Worm (Caenorhabditis elegans): Measurements from ENCODE around the gene H04M03.11.

H04M03.11 gene

DNA sequence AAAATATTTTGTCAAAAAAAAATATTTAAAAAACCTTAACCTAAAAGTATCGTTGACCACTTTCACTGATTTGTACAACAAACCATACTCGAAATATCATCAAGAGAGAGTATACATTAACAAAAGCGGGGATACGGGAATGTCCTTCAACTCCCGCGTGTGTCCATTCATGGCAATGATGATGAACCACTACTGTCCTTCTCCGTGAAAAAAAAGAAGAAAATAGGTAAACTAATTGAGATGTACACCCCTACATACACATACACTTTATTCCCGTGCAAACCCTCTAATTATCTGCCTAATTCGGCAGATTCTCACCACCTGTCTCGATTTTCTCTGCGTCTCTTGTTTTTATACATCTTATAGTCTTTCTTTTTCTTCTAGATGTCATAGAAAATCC is 42.2 kb upstream of the H04M03.11 start:
- no peak for TF ChIP-seq ceh-82 (tag; optimal IDR thresholded peaks at IDR 0.05)
- no peak for TF ChIP-seq pha-4 (tag; optimal IDR thresholded peaks at IDR 0.05)
- TF ChIP-seq ceh-28 (tag; optimal IDR thresholded peaks at IDR 0.05), result no peak
- no peak for TF ChIP-seq nhr-43 (tag; optimal IDR thresholded peaks at IDR 0.05; ENCODE audit: poor library complexity, severe bottlenecking)
- no peak for TF ChIP-seq ztf-4 (tag; optimal IDR thresholded peaks at IDR 0.05)
- TF ChIP-seq egl-5 (tag; optimal IDR thresholded peaks at IDR 0.05), result peak; percentile 6
- TF ChIP-seq nhr-23 (tag; optimal IDR thresholded peaks at IDR 0.05), result peak; percentile 50
- no peak for TF ChIP-seq aly-2 (tag; optimal IDR thresholded peaks at IDR 0.05)
- TF ChIP-seq tbx-2 (tag; optimal IDR thresholded peaks at IDR 0.05), result no peak
- peak; percentile 9 for TF ChIP-seq hmg-11 (tag; optimal IDR thresholded peaks at IDR 0.05)
- TF ChIP-seq egl-27 (tag; optimal IDR thresholded peaks at IDR 0.05), result no peak
- TF ChIP-seq nhr-11 (tag; optimal IDR thresholded peaks at IDR 0.05), result no peak
- TF ChIP-seq nhr-67 (tag; optimal IDR thresholded peaks at IDR 0.05), result no peak
- TF ChIP-seq unc-39 (tag; optimal IDR thresholded peaks at IDR 0.05), result no peak
- TF ChIP-seq nhr-25 (tag; optimal IDR thresholded peaks at IDR 0.05), result peak; percentile 64
- no peak for TF ChIP-seq nfya-1 (tag; optimal IDR thresholded peaks at IDR 0.05; ENCODE audit: insufficient read depth)
- TF ChIP-seq fos-1 (tag; optimal IDR thresholded peaks at IDR 0.05), result no peak
- TF ChIP-seq skn-1 (tag; optimal IDR thresholded peaks at IDR 0.05), result no peak
- TF ChIP-seq R02D3.7 (tag; optimal IDR thresholded peaks at IDR 0.05), result no peak

DNA sequence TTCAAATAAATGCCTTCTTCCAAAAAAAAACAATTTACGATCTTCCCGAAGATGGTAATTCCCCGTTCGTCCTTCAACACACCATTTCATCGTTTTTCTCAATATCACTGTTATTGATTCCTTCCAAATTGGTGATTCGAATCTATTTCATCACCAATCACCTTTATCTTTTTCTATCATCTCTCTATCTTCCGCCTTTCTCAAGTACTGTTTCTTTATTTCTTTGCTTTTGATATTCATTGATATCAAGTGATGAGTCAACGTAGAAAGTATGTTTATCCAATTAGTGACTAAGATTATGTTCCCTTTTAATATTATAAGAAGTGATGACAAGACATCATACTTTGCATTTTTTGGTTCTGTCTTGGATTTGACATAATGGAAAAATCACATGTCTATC is 39.8 kb upstream of the H04M03.11 start:
- TF ChIP-seq ztf-4 (tag; optimal IDR thresholded peaks at IDR 0.05) (no peak), fos-1 (tag; optimal IDR thresholded peaks at IDR 0.05) (no peak), ama-1 (optimal IDR thresholded peaks at IDR 0.05) (no peak)

DNA sequence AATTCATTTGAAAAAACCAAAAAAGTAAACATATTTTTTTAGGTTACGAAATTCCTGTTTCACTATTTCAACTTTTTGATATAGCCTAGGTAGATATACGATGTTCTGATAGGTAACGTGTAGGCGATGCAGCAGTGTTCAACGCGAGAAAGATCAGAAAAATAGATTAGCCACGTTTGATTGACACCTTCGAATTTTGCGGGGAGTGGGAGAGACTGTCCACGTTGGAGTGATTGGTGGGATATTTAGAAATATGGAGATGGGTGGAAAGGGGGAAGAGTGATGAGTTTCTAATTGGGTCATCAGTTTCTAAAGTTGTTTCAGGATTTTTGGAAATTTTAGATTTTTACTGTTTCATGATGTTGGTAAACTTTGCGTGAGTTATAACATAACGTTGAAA is 38.7 kb upstream of the H04M03.11 start:
- TF ChIP-seq nhr-67 (tag; optimal IDR thresholded peaks at IDR 0.05) (no peak), unc-62 (GFP tag; optimal IDR thresholded peaks at IDR 0.05) (peak; percentile 5)

DNA sequence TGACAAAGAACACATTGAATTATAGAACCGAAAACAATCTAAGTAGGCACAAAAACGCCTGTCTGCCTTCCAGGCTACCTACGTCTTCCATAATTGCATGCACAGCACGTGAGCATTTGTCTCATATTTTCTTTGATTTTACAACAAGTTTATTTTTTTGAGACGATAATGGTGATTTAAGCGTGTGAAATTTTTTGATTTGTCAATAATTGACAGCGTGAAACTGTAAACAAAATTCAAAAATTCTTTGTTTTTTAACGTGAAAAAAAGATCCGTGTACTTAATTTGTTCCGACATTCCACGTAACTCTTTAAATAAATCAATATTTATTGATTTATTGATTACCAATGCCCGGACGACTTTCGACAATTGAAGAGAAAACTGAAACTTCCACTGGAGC is 32.6 kb upstream of the H04M03.11 start, which contains the start of gene dhhc-13:
Gene dhhc-13 (plus strand): TSS at position 301 of the 400 bp plus-strand sequence.
- TF ChIP-seq snpc-4 (tag; optimal IDR thresholded peaks at IDR 0.05), result no peak
- no peak for TF ChIP-seq nhr-28 (tag; optimal IDR thresholded peaks at IDR 0.05)
- no peak for TF ChIP-seq nhr-76 (tag; optimal IDR thresholded peaks at IDR 0.05)
- no peak for TF ChIP-seq ceh-28 (tag; optimal IDR thresholded peaks at IDR 0.05)
- TF ChIP-seq nhr-25 (tag; optimal IDR thresholded peaks at IDR 0.05), result no peak

DNA sequence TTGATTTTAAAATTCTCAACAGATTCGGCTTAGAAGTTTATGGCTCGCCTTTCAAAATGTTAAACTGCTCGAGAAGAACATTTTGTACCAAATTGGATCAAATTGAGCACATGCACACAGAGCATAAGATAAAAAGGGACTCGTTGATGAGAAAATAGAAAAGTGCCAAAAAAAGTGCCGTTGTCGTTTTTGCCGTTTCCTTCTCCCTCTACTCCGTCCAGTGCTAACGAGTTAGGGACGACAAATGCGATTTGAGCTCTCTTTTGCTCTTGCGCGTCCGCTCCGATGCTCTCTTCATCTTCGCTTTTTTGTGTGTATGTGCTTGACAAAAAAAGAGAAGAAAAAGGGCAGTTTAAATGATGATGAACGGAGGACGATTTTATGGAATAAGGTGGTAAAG is 30.8 kb upstream of the H04M03.11 start:
- TF ChIP-seq fkh-10 (GFP tag; optimal IDR thresholded peaks at IDR 0.05) (peak; percentile 88), fkh-2 (tag; optimal IDR thresholded peaks at IDR 0.05) (no peak)

DNA sequence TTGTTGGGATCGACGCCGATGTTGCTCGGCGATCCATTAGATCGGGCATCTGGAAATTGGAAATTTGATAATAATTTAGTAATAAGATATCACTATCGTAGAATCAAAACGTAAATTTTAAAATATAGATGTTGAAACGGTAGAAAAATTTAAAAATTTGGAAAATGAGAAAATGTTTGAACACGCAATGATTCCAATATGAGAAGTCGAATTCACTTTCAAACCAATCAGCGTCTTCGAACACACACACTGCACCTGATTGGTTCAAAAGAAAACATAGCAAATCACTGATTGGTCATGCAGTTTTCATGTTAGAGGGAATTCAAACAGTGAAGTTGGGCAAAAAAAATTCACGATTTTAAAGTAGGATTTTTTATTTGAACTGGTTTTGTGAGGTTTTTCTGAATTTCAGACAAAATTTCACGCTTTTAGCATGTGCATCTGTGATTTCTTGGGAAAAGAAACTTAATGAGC is 18.9 kb upstream of the H04M03.11 start, which contains the start of gene H04M03.12:
Gene H04M03.12 (minus strand): TSS at position 51 of the 474 bp plus-strand sequence.
- TF ChIP-seq zag-1 (tag; optimal IDR thresholded peaks at IDR 0.05) (no peak), nfya-1 (tag; optimal IDR thresholded peaks at IDR 0.05; ENCODE audit: insufficient read depth) (peak; percentile 67)

DNA sequence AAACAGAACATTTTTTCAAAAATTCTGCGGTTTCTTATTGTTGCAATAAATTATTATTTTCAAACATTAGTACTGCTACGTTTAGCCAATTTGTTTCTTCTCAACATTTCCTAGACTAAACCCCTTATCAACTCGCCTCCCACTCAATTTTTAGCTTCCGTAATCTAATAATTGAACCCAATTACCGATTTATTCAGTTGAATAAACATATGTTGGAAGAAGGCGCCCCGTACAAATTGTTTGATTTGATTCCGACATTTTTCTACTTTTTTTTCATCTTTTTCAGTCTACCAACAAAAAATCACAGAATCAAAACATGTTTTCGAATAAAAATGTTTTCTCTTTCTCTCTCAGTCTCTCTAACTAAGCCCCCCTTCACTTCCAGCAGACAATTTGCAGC is 18.3 kb upstream of the H04M03.11 start:
- no peak for TF ChIP-seq lsy-12 (tag; optimal IDR thresholded peaks at IDR 0.05)
- TF ChIP-seq aly-2 (tag; optimal IDR thresholded peaks at IDR 0.05), result no peak
- no peak for TF ChIP-seq lin-39 (tag; optimal IDR thresholded peaks at IDR 0.05)
- no peak for TF ChIP-seq nhr-77 (tag; optimal IDR thresholded peaks at IDR 0.05)
- TF ChIP-seq ceh-16 (tag; optimal IDR thresholded peaks at IDR 0.05), result no peak

Data from whole organism, L3 larva.